Worm (Caenorhabditis elegans) whole organism, mixed stage, embryonic: ENCODE data around the gene srt-47.

Source experiments
- elt-1 ChIP-seq: sonication (generic microtip); optimal IDR thresholded peaks from 2 replicates; lab custom pipeline; 2017; ENCODE audit warnings: missing genetic modification characterization, mild to moderate bottlenecking, missing compliant biosample characterization, antibody characterized with exemption, moderate library complexity, borderline replicate concordance; ENCODE audit not compliant: insufficient read depth
- elt-3 ChIP-seq: fragments of 150-350 bp; optimal IDR thresholded peaks from 2 replicates; lab custom pipeline; 2014; ENCODE audit warnings: missing biosample characterization, missing genetic modification characterization
- lin-13 ChIP-seq: fragments of 150-350 bp; optimal IDR thresholded peaks from 2 replicates; lab custom pipeline; 2014; ENCODE audit warnings: missing biosample characterization, missing genetic modification characterization
- lin-32 ChIP-seq: fragments of 200-800 bp; sonication (Bioruptor generic); optimal IDR thresholded peaks from 2 replicates; lab custom pipeline; 2018; ENCODE audit warnings: mild to moderate bottlenecking, missing genetic modification characterization, missing compliant biosample characterization
- mep-1 ChIP-seq: fragments of 150-350 bp; optimal IDR thresholded peaks from 2 replicates; lab custom pipeline; 2017; ENCODE audit warnings: missing biosample characterization, missing genetic modification reagents, missing genetic modification characterization, inconsistent platforms
- nhr-28 ChIP-seq: fragments of 150-350 bp; optimal IDR thresholded peaks from 2 replicates; lab custom pipeline; 2014; ENCODE audit warnings: missing biosample characterization, missing genetic modification characterization
- sptf-1 ChIP-seq: sonication (generic microtip); optimal IDR thresholded peaks from 2 replicates; lab custom pipeline; 2017; ENCODE audit warnings: mild to moderate bottlenecking, missing genetic modification characterization, moderate library complexity, missing compliant biosample characterization
- unc-120 ChIP-seq: sonication (generic microtip); optimal IDR thresholded peaks from 2 replicates; lab custom pipeline; 2017; ENCODE audit warnings: missing genetic modification characterization, missing compliant biosample characterization; ENCODE audit not compliant: poor library complexity, severe bottlenecking
- ztf-11 ChIP-seq: fragments of 150-350 bp; optimal IDR thresholded peaks from 2 replicates; lab custom pipeline; 2014; ENCODE audit warnings: missing biosample characterization, missing genetic modification characterization

- TF ChIP-seq lin-13 (tag; lab: Kevin White, UChicago) (no peak), unc-120 (tag; lab: Kevin White, UChicago) (no peak), mep-1 (tag; lab: Kevin White, UChicago) (no peak), elt-1 (tag; lab: Kevin White, UChicago) (no peak), sptf-1 (tag; lab: Kevin White, UChicago) (no peak), elt-3 (tag; lab: Kevin White, UChicago) (no peak), nhr-28 (tag; lab: Kevin White, UChicago) (no peak), ztf-11 (tag; lab: Kevin White, UChicago) (no peak), lin-32 (GFP tag; lab: Kevin White, UChicago) (no peak)
These were observed 10.8 kb downstream of the srt-47 start for ce11 chrIV:15042159-15042936.
